Worm (Caenorhabditis elegans): ENCODE results near the gene R151.8.

The R151.8 gene

ce11 chrIII:7234148-7234547 lies 4.6 kb upstream of the R151.8 start, which contains the start of gene ndus-8 (continued):
- TF ChIP-seq skn-1 (tag; optimal IDR thresholded peaks at IDR 0.05) (no peak), zip-11 (GFP tag; IDR thresholded peaks at IDR 0.05) (no peak), pha-4 (GFP tag; IDR thresholded peaks at IDR 0.05) (no peak), pha-4 (tag; optimal IDR thresholded peaks at IDR 0.05) (peak; percentile 43), R02D3.7 (tag; optimal IDR thresholded peaks at IDR 0.05) (no peak), F37D6.2 (tag; optimal IDR thresholded peaks at IDR 0.05) (no peak), Y75B8A.6 (GFP tag; IDR thresholded peaks at IDR 0.05) (no peak), tra-1 (GFP tag; IDR thresholded peaks at IDR 0.05) (no peak), F26F4.8 (GFP tag; conservative IDR thresholded peaks at IDR 0.05) (no peak), snpc-4 (tag; optimal IDR thresholded peaks at IDR 0.05) (no peak), unc-130 (GFP tag; optimal IDR thresholded peaks at IDR 0.05) (no peak), sdz-12 (GFP tag; optimal IDR thresholded peaks at IDR 0.05) (no peak), ctbp-1 (GFP tag; IDR thresholded peaks at IDR 0.05) (no peak), daf-16 (GFP tag; optimal IDR thresholded peaks at IDR 0.05) (no peak), daf-16 (tag; optimal IDR thresholded peaks at IDR 0.05) (peak; percentile 40), duxl-1 (tag; optimal IDR thresholded peaks at IDR 0.05; ENCODE audit: poor library complexity) (peak; percentile 18), lin-39 (tag; optimal IDR thresholded peaks at IDR 0.05) (no peak), zip-2 (tag; optimal IDR thresholded peaks at IDR 0.05) (no peak)

- TF ChIP-seq lin-38 (GFP tag; IDR thresholded peaks at IDR 0.05) (no peak), ceh-32 (tag; optimal IDR thresholded peaks at IDR 0.05; ENCODE audit: poor library complexity) (no peak), unc-130 (GFP tag; optimal IDR thresholded peaks at IDR 0.05) (no peak), unc-62 (GFP tag; optimal IDR thresholded peaks at IDR 0.05 in 1 of 2) (no peak), unc-62 (tag; optimal IDR thresholded peaks at IDR 0.05) (no peak), snpc-4 (tag; optimal IDR thresholded peaks at IDR 0.05) (no peak), tag-97 (GFP tag; IDR thresholded peaks at IDR 0.05) (no peak), sdz-12 (GFP tag; optimal IDR thresholded peaks at IDR 0.05) (no peak), ceh-82 (tag; optimal IDR thresholded peaks at IDR 0.05) (no peak), F10B5.3 (tag; optimal IDR thresholded peaks at IDR 0.05) (no peak), F26F4.8 (GFP tag; conservative IDR thresholded peaks at IDR 0.05) (no peak), dmd-9 (GFP tag; IDR thresholded peaks at IDR 0.05) (no peak), saeg-2 (GFP tag; IDR thresholded peaks at IDR 0.05) (no peak), dmd-8 (GFP tag; IDR thresholded peaks at IDR 0.05) (no peak), nhr-10 (tag; optimal IDR thresholded peaks at IDR 0.05) (no peak)
Observed at ce11 chrIII:7232782-7233181, 3.2 kb upstream of the R151.8 start, which contains the start of gene adr-2. TSS of gene adr-2 (minus strand) at chrIII:7232882.

DNA sequence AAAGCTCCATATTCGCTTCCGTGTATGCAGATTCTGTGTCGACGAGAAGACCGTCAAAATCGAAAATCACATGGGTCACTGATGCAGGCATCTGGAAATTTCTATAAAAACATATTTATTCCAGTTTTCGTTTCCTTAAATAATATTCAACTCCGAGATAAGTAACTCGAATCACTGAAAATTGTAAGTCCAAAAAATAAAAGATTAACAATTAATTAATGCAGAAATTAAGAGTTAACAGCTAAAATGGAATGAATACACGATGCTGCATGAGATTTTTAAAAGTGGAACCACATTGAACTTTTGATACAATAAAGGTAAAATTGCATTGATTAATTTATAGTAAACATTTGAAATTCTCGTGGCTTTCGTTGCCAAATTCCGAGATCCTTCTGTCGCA lies 1.3 kb upstream of the R151.8 start, which contains the start of gene R151.10:
R151.10 (minus strand) TSS at position 101 of the 400 bp plus-strand sequence.
- TF ChIP-seq nhr-111 (GFP tag; optimal IDR thresholded peaks at IDR 0.05) = no peak
- TF ChIP-seq lin-38 (GFP tag; IDR thresholded peaks at IDR 0.05) = peak; percentile 29; the same call in 1 of the 2 replicates
- 0 out of 2 replicates have a peak, but pooled peaks have one; percentile 16 for TF ChIP-seq arid-1 (GFP tag; conservative IDR thresholded peaks at IDR 0.05)
- peak in 1 of 2 experiments; percentile 66 for TF ChIP-seq unc-62 (GFP tag; optimal IDR thresholded peaks at IDR 0.05 in 1 of 2)
- no peak for TF ChIP-seq unc-62 (tag; optimal IDR thresholded peaks at IDR 0.05)

ce11 chrIII:7226607-7227006 lies 3.0 kb downstream of the R151.8 start, which contains the start of gene hsp-75:
TSS of gene hsp-75 (minus strand) at chrIII:7226707.
- TF ChIP-seq dmd-8 (GFP tag; IDR thresholded peaks at IDR 0.05) (no peak), tra-1 (GFP tag; IDR thresholded peaks at IDR 0.05) (no peak), nhr-25 (tag; optimal IDR thresholded peaks at IDR 0.05; ENCODE audit: borderline replicate concordance, insufficient read depth) (no peak), lin-29 (GFP tag; IDR thresholded peaks at IDR 0.05) (no peak)

DNA sequence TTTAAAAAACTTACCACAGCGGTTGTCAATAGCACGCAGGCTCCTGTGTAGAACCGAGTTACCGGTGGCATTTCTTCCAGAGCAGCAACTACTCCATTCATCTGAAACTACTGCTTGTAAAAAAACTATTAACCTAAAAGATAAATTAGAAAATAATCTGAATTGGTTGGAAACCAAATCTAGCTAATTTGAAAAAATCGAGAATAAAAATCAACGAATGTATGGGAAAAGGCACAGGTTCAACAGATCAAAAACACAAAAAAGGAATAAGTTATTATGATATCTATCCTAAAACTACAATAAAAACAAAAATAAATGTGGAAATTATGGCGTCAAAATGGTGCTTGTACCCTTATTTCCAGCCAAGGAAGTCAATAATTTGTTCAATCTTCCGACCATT lies 6.6 kb downstream of the R151.8 start, which contains the start of gene der-2:
der-2 (minus strand) TSS at position 101 of the 400 bp plus-strand sequence.
- TF ChIP-seq hmg-1.1 (GFP tag; IDR thresholded peaks at IDR 0.05) (no peak), saeg-2 (GFP tag; IDR thresholded peaks at IDR 0.05) (no peak), rbr-2 (tag; optimal IDR thresholded peaks at IDR 0.05) (no peak), nhr-77 (tag; optimal IDR thresholded peaks at IDR 0.05) (no peak), skn-1 (tag; optimal IDR thresholded peaks at IDR 0.05) (no peak), nhr-41 (GFP tag; IDR thresholded peaks at IDR 0.05) (no peak), nhr-6 (tag; optimal IDR thresholded peaks at IDR 0.05) (no peak), cey-2 (tag; optimal IDR thresholded peaks at IDR 0.05; ENCODE audit: borderline replicate concordance, insufficient read depth) (no peak), lin-15B (tag; optimal IDR thresholded peaks at IDR 0.05) (no peak), F26F4.8 (GFP tag; conservative IDR thresholded peaks at IDR 0.05) (no peak), nhr-111 (GFP tag; optimal IDR thresholded peaks at IDR 0.05) (no peak), snpc-1.2 (GFP tag; IDR thresholded peaks at IDR 0.05) (no peak), mes-2 (tag; optimal IDR thresholded peaks at IDR 0.05; ENCODE audit: poor library complexity, severe bottlenecking) (no peak), dmd-9 (GFP tag; IDR thresholded peaks at IDR 0.05) (no peak)

Data from whole organism, L4 larva.